Worm (Caenorhabditis elegans): ENCODE data around the gene srj-38.

ce11 chrV:917488-917887, 33.3 kb upstream of the srj-38 start, which contains the start of gene H24K24.2:
- TF ChIP-seq him-1 (tag; optimal IDR thresholded peaks at IDR 0.05) (no peak), dao-5 (tag; optimal IDR thresholded peaks at IDR 0.05) (no peak)
